Worm (Caenorhabditis elegans): ENCODE data around the gene rps-30.

DNA sequence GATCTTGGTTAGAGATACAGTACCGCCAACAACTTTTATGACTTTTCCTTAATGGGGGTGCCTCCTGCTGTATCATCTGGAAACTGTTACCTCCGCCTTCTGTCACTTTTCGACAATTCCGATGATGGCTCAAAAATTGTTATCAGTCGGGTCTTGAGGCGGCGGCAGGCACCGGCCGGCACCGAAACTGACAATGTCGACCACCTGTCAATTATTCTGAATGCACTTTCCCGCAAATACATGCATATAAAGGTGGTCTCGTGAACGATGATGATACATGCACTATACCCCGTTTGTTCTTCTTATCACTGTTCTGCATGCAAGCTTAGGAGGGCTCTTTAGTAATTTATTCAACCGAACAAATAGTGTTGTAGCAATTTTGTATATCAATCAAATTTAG, 32.3 kb upstream of the rps-30 start:
- no peak for TF ChIP-seq scrt-1 (GFP tag; IDR thresholded peaks at IDR 0.05)
- no peak for TF ChIP-seq ama-1 (optimal IDR thresholded peaks at IDR 0.05)
- TF ChIP-seq flt-1 (GFP tag; IDR thresholded peaks at IDR 0.05) = no peak
- TF ChIP-seq tbx-37 (GFP tag; conservative IDR thresholded peaks at IDR 0.05) = no peak
- no peak for TF ChIP-seq hmbx-1 (tag; optimal IDR thresholded peaks at IDR 0.05)
- no peak for TF ChIP-seq ceh-13 (GFP tag; optimal IDR thresholded peaks at IDR 0.05)
- no peak for TF ChIP-seq pes-1 (GFP tag; IDR thresholded peaks at IDR 0.05)
- no peak for TF ChIP-seq F13C5.2 (tag; optimal IDR thresholded peaks at IDR 0.05)
- no peak for TF ChIP-seq hmg-4 (GFP tag; optimal IDR thresholded peaks at IDR 0.05)
- TF ChIP-seq sea-1 (GFP tag; conservative IDR thresholded peaks at IDR 0.05) = no peak

All from whole organism, early embryonic.